Worm (Caenorhabditis elegans) whole organism, midembryonic: ENCODE data around the gene egl-18.
A peak's percentile ranks its signal among the peaks of the same experiment; 100 is the strongest.

Experiments
- T22C8.4 ChIP-seq: fragments of 200-800 bp; sonication (Bioruptor generic); IDR thresholded peaks from 2 replicates; pipeline ENCODE4 v1.3.6; 2022; ENCODE audit warnings: missing genetic modification characterization, missing compliant biosample characterization
- flt-1 ChIP-seq: fragments of 200-800 bp; sonication (Bioruptor generic); IDR thresholded peaks from 2 replicates; pipeline ENCODE4 v1.3.6; 2022; ENCODE audit warnings: missing genetic modification characterization, missing compliant biosample characterization
- med-1 ChIP-seq: sonication (generic microtip); optimal IDR thresholded peaks from 2 replicates; lab custom pipeline; 2017; ENCODE audit warnings: missing genetic modification characterization, mild to moderate bottlenecking, missing compliant biosample characterization, antibody characterized with exemption, missing genetic modification reagents; ENCODE audit not compliant: insufficient read depth
- ref-1 ChIP-seq: fragments of 200-800 bp; sonication (Bioruptor generic); conservative IDR thresholded peaks from 2 replicates; pipeline ENCODE4 v1.3.6; 2022; ENCODE audit warnings: missing genetic modification reagents, missing genetic modification characterization, missing compliant biosample characterization
- ztf-23 ChIP-seq: fragments of 200-800 bp; sonication (Bioruptor generic); IDR thresholded peaks from 2 replicates; pipeline ENCODE4 v1.3.6; 2022; ENCODE audit warnings: missing genetic modification reagents, missing genetic modification characterization, missing compliant biosample characterization

DNA sequence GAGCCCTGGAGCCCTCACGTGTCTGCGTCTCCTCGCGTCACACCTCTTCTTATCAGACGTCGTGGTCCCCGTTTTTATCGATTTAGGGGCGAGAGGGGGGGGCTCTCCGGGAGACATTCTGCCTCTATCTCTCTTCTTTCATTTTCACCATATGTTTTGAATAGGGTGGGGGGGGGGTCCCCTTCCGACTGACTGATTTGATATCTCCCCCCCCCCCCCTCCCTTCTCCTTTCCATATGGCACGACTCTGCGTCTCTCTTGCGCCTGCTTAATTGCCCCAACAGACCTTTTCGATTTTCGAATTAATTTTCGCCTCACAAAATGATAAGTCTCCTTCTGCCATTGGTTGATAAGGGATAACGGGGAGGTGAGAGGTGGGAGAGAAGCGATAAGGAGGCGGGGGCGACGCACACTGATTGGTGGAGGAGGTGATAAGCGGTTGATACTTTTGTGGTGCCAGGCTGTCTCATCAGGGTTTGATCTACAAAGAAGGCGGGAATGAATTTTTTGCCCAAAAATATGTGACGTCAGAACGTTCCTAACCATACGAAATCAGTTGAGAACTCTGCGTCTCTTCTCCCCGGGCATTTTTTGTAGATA is 2.0 kb downstream of the egl-18 start:
- TF ChIP-seq T22C8.4 (GFP tag; lab: Robert Waterston, UW), result peak; percentile 23; the same call in 1 of the 2 replicates
- no peak for TF ChIP-seq ref-1 (GFP tag; lab: Robert Waterston, UW)
- TF ChIP-seq med-1 (GFP tag; lab: Kevin White, UChicago), result no peak
- TF ChIP-seq ztf-23 (GFP tag; lab: Robert Waterston, UW), result no peak
- no peak for TF ChIP-seq flt-1
